Worm (Caenorhabditis elegans) whole organism, dauer: Measurements from ENCODE around the gene ZK795.3.

Source experiments
- unc-62 ChIP-seq: sonication (generic microtip); optimal IDR thresholded peaks from 2 replicates; lab custom pipeline; 2017; ENCODE audit warnings: missing biosample characterization, missing genetic modification reagents, missing genetic modification characterization

The ZK795.3 gene

ce11 chrIV:12558925-12559450 lies at the start of gene ZK795.3, which contains the start of gene ZK795.2:
ZK795.3 (plus strand) TSS chrIV:12559365.
ZK795.2 (minus strand) TSS chrIV:12558975.
- TF ChIP-seq unc-62 (GFP tag; lab: Kevin White, UChicago) = no peak

- no peak for TF ChIP-seq unc-62 (GFP tag; lab: Kevin White, UChicago)
Measured at ce11 chrIV:12520150-12520549, 39.0 kb upstream of the ZK795.3 start, which contains the start of gene tsp-4. tsp-4 (minus strand) TSS chrIV:12520250.

ce11 chrIV:12522521-12522920 lies 36.6 kb upstream of the ZK795.3 start, which contains the start of gene sru-13:
sru-13 (minus strand) TSS chrIV:12522621.
- TF ChIP-seq unc-62 (GFP tag; lab: Kevin White, UChicago) = no peak

- no peak for TF ChIP-seq unc-62 (GFP tag; lab: Kevin White, UChicago)
Measured at ce11 chrIV:12525409-12525808, 33.8 kb upstream of the ZK795.3 start, which contains the start of gene eak-4. eak-4 (minus strand) TSS chrIV:12525509.

- no peak for TF ChIP-seq unc-62 (GFP tag; lab: Kevin White, UChicago)
Measured at ce11 chrIV:12527217-12527616, 31.9 kb upstream of the ZK795.3 start, which contains the start of gene F53B2.8. F53B2.8 (minus strand) TSS chrIV:12527396.

ce11 chrIV:12531047-12531446 lies 28.1 kb upstream of the ZK795.3 start, which contains the start of gene F53B2.5:
F53B2.5 (minus strand) TSS chrIV:12531147.
- TF ChIP-seq unc-62 (GFP tag; lab: Kevin White, UChicago) = no peak

ce11 chrIV:12531464-12531863 lies 27.7 kb upstream of the ZK795.3 start:
- TF ChIP-seq unc-62 (GFP tag; lab: Kevin White, UChicago) = no peak

ce11 chrIV:12536358-12536757 lies 22.8 kb upstream of the ZK795.3 start:
- no peak for TF ChIP-seq unc-62 (GFP tag; lab: Kevin White, UChicago)

- TF ChIP-seq unc-62 (GFP tag; lab: Kevin White, UChicago) = no peak
Measured at ce11 chrIV:12537694-12538093, 21.5 kb upstream of the ZK795.3 start.

- TF ChIP-seq unc-62 (GFP tag; lab: Kevin White, UChicago) = no peak
Measured at ce11 chrIV:12540242-12540641, 18.9 kb upstream of the ZK795.3 start.

ce11 chrIV:12542011-12542410 lies 17.2 kb upstream of the ZK795.3 start, which contains the start of gene ham-1:
ham-1 (plus strand) TSS chrIV:12542183.
- no peak for TF ChIP-seq unc-62 (GFP tag; lab: Kevin White, UChicago)

ce11 chrIV:12544624-12545023 lies 14.5 kb upstream of the ZK795.3 start:
- no peak for TF ChIP-seq unc-62 (GFP tag; lab: Kevin White, UChicago)

ce11 chrIV:12545393-12545792 lies 13.8 kb upstream of the ZK795.3 start:
- no peak for TF ChIP-seq unc-62 (GFP tag; lab: Kevin White, UChicago)

- no peak for TF ChIP-seq unc-62 (GFP tag; lab: Kevin White, UChicago)
Measured at ce11 chrIV:12545902-12546301, 13.3 kb upstream of the ZK795.3 start.

- TF ChIP-seq unc-62 (GFP tag; lab: Kevin White, UChicago) = no peak
Measured at ce11 chrIV:12547824-12548223, 11.3 kb upstream of the ZK795.3 start, which contains the start of gene ipmk-1. ipmk-1 (plus strand) TSS chrIV:12548124.

- no peak for TF ChIP-seq unc-62 (GFP tag; lab: Kevin White, UChicago)
Measured at ce11 chrIV:12549014-12549413, 10.2 kb upstream of the ZK795.3 start.

- TF ChIP-seq unc-62 (GFP tag; lab: Kevin White, UChicago) = no peak
Measured at ce11 chrIV:12551944-12552343, 7.2 kb upstream of the ZK795.3 start.
